Fruit fly (Drosophila melanogaster) whole organism, prepupa: ENCODE data around the gene CG6761.

ENCODE experiments used
- Blimp-1 ChIP-seq: fragments of 200-800 bp; sonication (Bioruptor generic); optimal IDR thresholded peaks from 3 replicates; lab custom pipeline; 2017; ENCODE audit warnings: missing biosample characterization, missing genetic modification characterization, mild to moderate bottlenecking, moderate library complexity, missing genetic modification reagents
- CG4318 ChIP-seq: fragments of 200-800 bp; sonication (Bioruptor generic); optimal IDR thresholded peaks from 3 replicates; lab custom pipeline; 2017; ENCODE audit warnings: missing biosample characterization, mild to moderate bottlenecking, missing genetic modification characterization
- CG6163 ChIP-seq: fragments of 200-800 bp; sonication (Bioruptor generic); IDR thresholded peaks from 3 replicates; pipeline ENCODE4 v1.3.6; 2022; ENCODE audit warnings: missing biosample characterization, missing genetic modification characterization
- CG6276 ChIP-seq: fragments of 200-800 bp; sonication (Bioruptor generic); optimal IDR thresholded peaks from 2 replicates; lab custom pipeline; 2017; ENCODE audit warnings: missing biosample characterization, mild to moderate bottlenecking, missing genetic modification characterization
- CG6854 ChIP-seq: fragments of 200-800 bp; sonication (Bioruptor generic); optimal IDR thresholded peaks from 2 replicates; lab custom pipeline; 2017; ENCODE audit warnings: missing biosample characterization, mild to moderate bottlenecking, missing genetic modification characterization
- Hr4 ChIP-seq: fragments of 200-800 bp; sonication (Bioruptor generic); optimal IDR thresholded peaks from 3 replicates; lab custom pipeline; 2016; ENCODE audit warnings: missing biosample characterization, missing genetic modification characterization
- Smox ChIP-seq: fragments of 200-800 bp; sonication (Bioruptor generic); optimal IDR thresholded peaks from 3 replicates; lab custom pipeline; 2016; ENCODE audit warnings: missing biosample characterization, missing genetic modification characterization
- dac ChIP-seq: fragments of 200-800 bp; sonication (Bioruptor generic); optimal IDR thresholded peaks from 2 replicates; lab custom pipeline; 2017; ENCODE audit warnings: missing biosample characterization, mild to moderate bottlenecking, missing genetic modification characterization

DNA sequence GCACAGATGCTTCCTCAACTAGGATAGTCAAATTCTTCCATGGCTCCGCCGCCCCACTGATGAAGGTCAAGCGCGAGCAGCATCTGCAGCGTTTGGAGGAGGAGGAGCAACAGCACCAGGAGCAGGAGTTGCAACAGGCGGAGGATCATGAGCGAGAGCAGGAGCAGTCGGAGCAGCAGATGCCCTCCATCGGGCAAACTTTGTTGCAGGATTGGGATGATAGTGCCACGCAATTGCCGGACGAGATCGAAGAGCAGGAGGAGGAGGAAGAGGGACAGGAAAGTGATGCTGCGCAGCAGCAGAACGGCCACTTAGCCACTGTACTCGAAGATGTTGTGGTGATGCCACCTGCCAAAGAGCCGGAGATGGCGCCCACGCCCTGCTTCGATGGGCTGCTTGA, 2.2 kb upstream of the CG6761 start:
- no peak for TF ChIP-seq CG6163 (GFP tag; lab: Robert Waterston, UW)
- no peak for TF ChIP-seq CG6276
- TF ChIP-seq CG4318 (GFP tag; lab: Kevin White, UChicago): no peak
- no peak for TF ChIP-seq Blimp-1
- no peak for TF ChIP-seq Smox
- no peak for TF ChIP-seq CG6854 (GFP tag; lab: Kevin White, UChicago)
- no peak for TF ChIP-seq dac
- TF ChIP-seq Hr4: no peak
